Worm (Caenorhabditis elegans): Measurements from ENCODE around the gene srw-124.
"Not testable (repeated sequence)": the region's sequence is repeated elsewhere in the genome, so short reads cannot be mapped to it uniquely, and the experiment has no call there.

srw-124 gene

DNA sequence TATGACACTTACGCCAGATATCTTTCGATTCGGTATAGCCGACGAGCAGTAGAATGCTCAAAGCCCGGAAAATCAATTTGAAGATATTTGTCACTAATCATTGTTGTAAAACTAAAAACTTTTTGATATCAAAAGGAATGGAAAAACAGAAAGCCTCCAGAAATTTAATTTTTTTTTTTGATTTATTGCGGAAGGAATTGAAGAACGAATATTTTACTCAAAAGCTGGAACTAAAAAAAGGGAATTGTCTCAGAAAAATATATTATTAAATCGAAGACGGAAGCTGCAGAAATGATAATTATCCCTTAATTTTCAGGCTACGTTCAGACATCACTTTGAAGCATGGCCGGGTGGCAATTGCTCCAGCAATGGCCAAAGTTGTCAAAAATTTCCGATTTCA lies 32.5 kb upstream of the srw-124 start, which contains the start of gene srw-137:
TSS of gene srw-137 (minus strand) at position 101 of the 400 bp plus-strand sequence.
- TF ChIP-seq snpc-1.2 (GFP tag; IDR thresholded peaks at IDR 0.05), result no peak

DNA sequence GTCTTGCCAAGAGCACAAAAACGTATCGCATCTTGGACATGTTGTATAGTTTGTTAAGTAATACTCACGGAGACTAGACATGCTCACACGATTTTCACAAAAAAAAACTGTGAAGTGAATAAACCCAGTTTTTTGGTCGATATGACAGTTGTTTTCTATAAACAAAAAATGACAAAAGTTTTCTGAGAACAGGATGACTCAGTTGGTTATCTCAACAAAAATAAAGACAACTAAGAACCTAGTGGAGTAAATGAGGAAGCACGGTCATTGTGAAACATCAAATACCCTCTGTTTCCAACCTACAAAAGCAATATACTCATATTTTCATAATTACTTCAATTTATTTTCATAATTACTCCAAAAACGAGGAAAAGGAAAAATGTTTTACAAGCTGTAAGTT lies 30.8 kb upstream of the srw-124 start, which contains the start of gene srh-87:
TSS of gene srh-87 (minus strand) at position 101 of the 400 bp plus-strand sequence.
- TF ChIP-seq hlh-11 (tag; optimal IDR thresholded peaks at IDR 0.05) (no peak), fkh-10 (GFP tag; optimal IDR thresholded peaks at IDR 0.05) (no peak), mdl-1 (tag; optimal IDR thresholded peaks at IDR 0.05) (no peak), unc-39 (tag; optimal IDR thresholded peaks at IDR 0.05) (no peak), nhr-6 (tag; optimal IDR thresholded peaks at IDR 0.05) (no peak), nhr-42 (GFP tag; IDR thresholded peaks at IDR 0.05) (no peak), saeg-2 (GFP tag; IDR thresholded peaks at IDR 0.05) (no peak), tra-1 (GFP tag; IDR thresholded peaks at IDR 0.05) (no peak), D1046.2 (GFP tag; IDR thresholded peaks at IDR 0.05) (no peak)

DNA sequence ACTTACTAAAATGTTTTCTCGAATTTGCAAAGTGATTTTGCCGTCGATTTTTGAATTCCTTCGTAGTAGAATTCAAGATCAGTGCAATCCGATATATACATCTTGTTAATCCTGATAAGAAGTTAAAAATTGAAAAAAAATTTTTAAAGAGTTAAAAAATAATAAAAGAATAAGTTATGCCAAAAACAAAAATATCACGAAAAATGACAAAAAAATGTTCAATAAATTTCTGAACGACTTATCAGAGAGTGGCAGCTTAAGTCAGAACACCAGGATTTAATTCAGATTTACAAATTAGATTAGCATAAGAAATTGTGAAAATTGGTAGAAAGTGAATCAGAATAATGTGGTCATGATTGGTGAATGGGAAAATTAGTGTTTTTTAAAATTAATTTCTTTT lies 24.3 kb upstream of the srw-124 start, which contains the start of gene srw-122:
TSS of gene srw-122 (minus strand) at position 101 of the 400 bp plus-strand sequence.
- TF ChIP-seq dve-1 (tag; optimal IDR thresholded peaks at IDR 0.05; ENCODE audit: insufficient read depth); pqm-1 (tag; optimal IDR thresholded peaks at IDR 0.05); mxl-3 (GFP tag; optimal IDR thresholded peaks at IDR 0.05): not testable (repeated sequence)

DNA sequence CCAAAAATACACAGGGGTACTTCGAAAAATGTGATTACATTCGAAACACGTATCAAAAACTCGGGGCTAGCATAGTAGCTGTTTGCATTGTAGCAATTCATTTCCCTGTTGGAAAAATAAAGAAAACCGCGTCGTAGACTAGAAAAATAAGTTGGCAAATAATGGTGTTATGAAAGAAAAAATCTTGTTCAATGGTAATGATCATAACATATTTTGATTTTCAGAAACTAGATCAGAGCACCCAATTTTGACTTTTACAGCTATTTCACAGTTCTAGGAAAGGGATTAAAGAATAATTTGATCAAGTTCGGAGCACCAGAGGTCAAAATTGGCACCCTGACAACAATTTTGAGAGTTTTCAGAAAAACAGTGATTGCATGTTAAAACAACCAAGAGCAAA lies 21.0 kb upstream of the srw-124 start, which contains the start of gene srh-248:
TSS of gene srh-248 (minus strand) at position 101 of the 400 bp plus-strand sequence.
- TF ChIP-seq lim-7 (GFP tag; IDR thresholded peaks at IDR 0.05); sdz-12 (GFP tag; optimal IDR thresholded peaks at IDR 0.05); rbr-2 (tag; optimal IDR thresholded peaks at IDR 0.05): not testable (repeated sequence)

DNA sequence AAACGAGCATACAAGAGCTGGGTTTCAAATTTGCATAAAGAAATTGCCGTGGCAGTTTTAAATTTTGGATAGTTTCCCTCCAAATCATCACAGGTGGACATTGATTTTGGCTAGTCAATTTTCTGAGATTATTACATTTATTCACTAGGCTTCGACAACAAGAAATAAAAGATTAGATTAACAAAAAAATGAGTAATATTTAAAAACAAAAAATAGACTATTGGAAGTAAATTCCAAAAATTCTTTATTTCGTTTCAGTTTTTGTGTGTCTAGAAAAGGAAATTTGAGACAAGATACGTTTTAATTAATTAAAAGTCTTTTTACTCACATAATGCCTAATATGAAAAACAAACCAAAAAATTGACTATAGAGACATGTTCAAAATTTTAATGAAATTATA lies 18.2 kb upstream of the srw-124 start, which contains the start of gene srw-142:
TSS of gene srw-142 (minus strand) at position 101 of the 400 bp plus-strand sequence.
- TF ChIP-seq spr-1 (tag; optimal IDR thresholded peaks at IDR 0.05) (no peak), sdz-12 (GFP tag; optimal IDR thresholded peaks at IDR 0.05) (no peak), snpc-4 (tag; optimal IDR thresholded peaks at IDR 0.05) (no peak), mep-1 (tag; optimal IDR thresholded peaks at IDR 0.05) (no peak), F26F4.8 (GFP tag; conservative IDR thresholded peaks at IDR 0.05) (no peak), jun-1 (tag; optimal IDR thresholded peaks at IDR 0.05) (no peak), lin-15B (tag; optimal IDR thresholded peaks at IDR 0.05) (no peak), ceh-20 (GFP tag; IDR thresholded peaks at IDR 0.05) (no peak), zip-2 (tag; optimal IDR thresholded peaks at IDR 0.05) (no peak), hmg-1.1 (GFP tag; IDR thresholded peaks at IDR 0.05) (no peak), zfp-3 (GFP tag; conservative IDR thresholded peaks at IDR 0.05) (no peak), daf-8 (GFP tag; IDR thresholded peaks at IDR 0.05) (no peak), nhr-77 (tag; optimal IDR thresholded peaks at IDR 0.05) (no peak), egl-27 (tag; optimal IDR thresholded peaks at IDR 0.05) (no peak), Y105C5A.15 (GFP tag; IDR thresholded peaks at IDR 0.05) (no peak), egl-43 (GFP tag; IDR thresholded peaks at IDR 0.05) (no peak), madf-9 (GFP tag; conservative IDR thresholded peaks at IDR 0.05) (no peak), ztf-11 (tag; optimal IDR thresholded peaks at IDR 0.05) (no peak), unc-39 (tag; optimal IDR thresholded peaks at IDR 0.05) (no peak), F49E8.2 (tag; optimal IDR thresholded peaks at IDR 0.05; ENCODE audit: borderline replicate concordance) (no peak)

Measured in whole organism, L4 larva.